Worm (Caenorhabditis elegans) whole organism, mixed stage, embryonic: ENCODE data around the gene snap-1.

Experiments
- blmp-1 ChIP-seq: fragments of 150-350 bp; optimal IDR thresholded peaks from 2 replicates; lab custom pipeline; 2014; ENCODE audit warnings: missing biosample characterization, missing genetic modification characterization
- elt-3 ChIP-seq: fragments of 150-350 bp; optimal IDR thresholded peaks from 2 replicates; lab custom pipeline; 2014; ENCODE audit warnings: missing biosample characterization, missing genetic modification characterization
- hlh-1 ChIP-seq: fragments of 150-350 bp; optimal IDR thresholded peaks from 2 replicates; lab custom pipeline; 2014; ENCODE audit warnings: missing biosample characterization, missing genetic modification reagents, missing genetic modification characterization
- lin-13 ChIP-seq: fragments of 150-350 bp; optimal IDR thresholded peaks from 2 replicates; lab custom pipeline; 2014; ENCODE audit warnings: missing biosample characterization, missing genetic modification characterization
- mab-5 ChIP-seq: fragments of 150-350 bp; optimal IDR thresholded peaks from 2 replicates; lab custom pipeline; 2014; ENCODE audit warnings: missing biosample characterization, missing genetic modification characterization
- mep-1 ChIP-seq: fragments of 150-350 bp; optimal IDR thresholded peaks from 2 replicates; lab custom pipeline; 2017; ENCODE audit warnings: missing biosample characterization, missing genetic modification reagents, missing genetic modification characterization, inconsistent platforms
- nhr-28 ChIP-seq: fragments of 150-350 bp; optimal IDR thresholded peaks from 2 replicates; lab custom pipeline; 2014; ENCODE audit warnings: missing biosample characterization, missing genetic modification characterization
- nhr-76 ChIP-seq: sonication (generic microtip); optimal IDR thresholded peaks from 2 replicates; lab custom pipeline; 2017; ENCODE audit warnings: missing biosample characterization, missing genetic modification characterization
- pha-4 ChIP-seq: fragments of 150-350 bp; optimal IDR thresholded peaks from 2 replicates; lab custom pipeline; 2018; ENCODE audit warnings: missing biosample characterization, missing genetic modification reagents, missing genetic modification characterization
- snpc-4 ChIP-seq: fragments of 150-350 bp; optimal IDR thresholded peaks from 2 replicates; lab custom pipeline; 2014; ENCODE audit warnings: missing biosample characterization, missing genetic modification characterization
- unc-39 ChIP-seq: fragments of 150-350 bp; optimal IDR thresholded peaks from 2 replicates; lab custom pipeline; 2014; ENCODE audit warnings: missing biosample characterization, missing genetic modification characterization
- unc-62 ChIP-seq: fragments of 150-350 bp; optimal IDR thresholded peaks from 2 replicates; lab custom pipeline; 2014; ENCODE audit warnings: missing biosample characterization, missing genetic modification reagents, missing genetic modification characterization
- ztf-11 ChIP-seq: fragments of 150-350 bp; optimal IDR thresholded peaks from 2 replicates; lab custom pipeline; 2014; ENCODE audit warnings: missing biosample characterization, missing genetic modification characterization

- no peak for TF ChIP-seq hlh-1 (tag; lab: Kevin White, UChicago)
- no peak for TF ChIP-seq blmp-1 (tag; lab: Kevin White, UChicago)
- no peak for TF ChIP-seq pha-4 (tag; lab: Kevin White, UChicago)
- TF ChIP-seq mab-5, result no peak
- TF ChIP-seq nhr-76 (tag; lab: Kevin White, UChicago), result no peak
- TF ChIP-seq unc-62 (GFP tag; lab: Kevin White, UChicago), result no peak
- TF ChIP-seq unc-39 (tag; lab: Kevin White, UChicago), result no peak
- no peak for TF ChIP-seq lin-13 (tag; lab: Kevin White, UChicago)
- no peak for TF ChIP-seq mep-1 (tag; lab: Kevin White, UChicago)
- no peak for TF ChIP-seq snpc-4 (tag; lab: Kevin White, UChicago)
- no peak for TF ChIP-seq elt-3 (tag; lab: Kevin White, UChicago)
- TF ChIP-seq ztf-11 (tag; lab: Kevin White, UChicago), result no peak
- TF ChIP-seq nhr-28, result no peak
These were observed 7.0 kb upstream of the snap-1 start, which contains the start of gene D1014.5 for ce11 chrV:8123384-8123783.
